Worm (Caenorhabditis elegans) whole organism, L2 larva: ENCODE measurements around the gene degt-1.
A peak's percentile ranks its signal among the peaks of the same experiment; 100 is the strongest.

ENCODE experiments used
- C34F6.9 ChIP-seq: fragments of 150-350 bp; optimal IDR thresholded peaks from 2 replicates; lab custom pipeline; 2014; ENCODE audit warnings: missing biosample characterization, missing genetic modification characterization
- F13H6.1 ChIP-seq: sonication (generic microtip); optimal IDR thresholded peaks from 2 replicates; lab custom pipeline; 2016; ENCODE audit warnings: missing genetic modification characterization, missing compliant biosample characterization
- ZK546.5 ChIP-seq: sonication (generic microtip); optimal IDR thresholded peaks from 2 replicates; lab custom pipeline; 2017; ENCODE audit warnings: missing biosample characterization, missing genetic modification characterization
- aly-2 ChIP-seq: fragments of 150-350 bp; optimal IDR thresholded peaks from 2 replicates; lab custom pipeline; 2014; ENCODE audit warnings: missing biosample characterization, missing genetic modification characterization
- blmp-1 ChIP-seq: sonication (generic microtip); optimal IDR thresholded peaks from 2 replicates; lab custom pipeline; 2017; ENCODE audit warnings: missing genetic modification characterization, mild to moderate bottlenecking, missing compliant biosample characterization, antibody characterized with exemption, moderate library complexity; ENCODE audit not compliant: insufficient read depth
- ceh-16 ChIP-seq: fragments of 150-350 bp; optimal IDR thresholded peaks from 2 replicates; lab custom pipeline; 2014; ENCODE audit warnings: missing biosample characterization, missing genetic modification characterization
- ceh-82 ChIP-seq: fragments of 150-350 bp; optimal IDR thresholded peaks from 2 replicates; lab custom pipeline; 2014; ENCODE audit warnings: missing biosample characterization, missing genetic modification characterization
- crh-2 ChIP-seq: sonication (generic microtip); optimal IDR thresholded peaks from 2 replicates; lab custom pipeline; 2017; ENCODE audit warnings: missing biosample characterization, missing genetic modification characterization
- dmd-4 ChIP-seq: sonication (generic microtip); optimal IDR thresholded peaks from 2 replicates; lab custom pipeline; 2017; ENCODE audit warnings: missing biosample characterization, missing genetic modification characterization
- egl-27 ChIP-seq: sonication (generic microtip); optimal IDR thresholded peaks from 3 replicates; lab custom pipeline; 2017; ENCODE audit warnings: missing biosample characterization, missing genetic modification reagents, missing genetic modification characterization
- elt-1 ChIP-seq: fragments of 150-350 bp; optimal IDR thresholded peaks from 2 replicates; lab custom pipeline; 2014; ENCODE audit warnings: missing biosample characterization, missing genetic modification characterization
- fos-1 ChIP-seq: fragments of 150-350 bp; optimal IDR thresholded peaks from 2 replicates; lab custom pipeline; 2014; ENCODE audit warnings: missing biosample characterization, missing genetic modification characterization
- lin-13 ChIP-seq: fragments of 150-350 bp; optimal IDR thresholded peaks from 2 replicates; lab custom pipeline; 2014; ENCODE audit warnings: missing biosample characterization, missing genetic modification reagents, missing genetic modification characterization
- lsy-2 ChIP-seq, 2 experiments: fragments of 150-350 bp in 1 of 2; sonication (generic microtip) in 1 of 2; optimal IDR thresholded peaks; 2 replicates each; lab custom pipeline; 2014 to 2017; ENCODE audit warnings: missing biosample characterization in 2 of 2, missing genetic modification characterization in 2 of 2
- mab-5 ChIP-seq: fragments of 150-350 bp; optimal IDR thresholded peaks from 2 replicates; lab custom pipeline; 2014; ENCODE audit warnings: missing biosample characterization, missing genetic modification characterization
- mbf-1 ChIP-seq: sonication (generic microtip); optimal IDR thresholded peaks from 2 replicates; lab custom pipeline; 2017; ENCODE audit warnings: missing biosample characterization, missing genetic modification characterization
- nhr-10 ChIP-seq: sonication (generic microtip); optimal IDR thresholded peaks from 2 replicates; lab custom pipeline; 2017; ENCODE audit warnings: missing biosample characterization, missing genetic modification characterization
- nhr-12 ChIP-seq: fragments of 150-350 bp; optimal IDR thresholded peaks from 2 replicates; lab custom pipeline; 2014; ENCODE audit warnings: missing biosample characterization, missing genetic modification characterization
- nhr-21 ChIP-seq: fragments of 150-350 bp; optimal IDR thresholded peaks from 2 replicates; lab custom pipeline; 2014; ENCODE audit warnings: missing biosample characterization, missing genetic modification characterization
- nhr-23 ChIP-seq: fragments of 150-350 bp; optimal IDR thresholded peaks from 2 replicates; lab custom pipeline; 2014; ENCODE audit warnings: missing biosample characterization, missing genetic modification reagents, missing genetic modification characterization
- nhr-25 ChIP-seq: fragments of 150-350 bp; sonication (generic microtip); optimal IDR thresholded peaks from 3 replicates; lab custom pipeline; 2014; ENCODE audit warnings: missing biosample characterization, missing genetic modification characterization
- nhr-6 ChIP-seq: fragments of 150-350 bp; optimal IDR thresholded peaks from 2 replicates; lab custom pipeline; 2014; ENCODE audit warnings: missing biosample characterization, missing genetic modification characterization
- nhr-77 ChIP-seq: fragments of 150-350 bp; optimal IDR thresholded peaks from 2 replicates; lab custom pipeline; 2014; ENCODE audit warnings: missing biosample characterization, missing genetic modification characterization
- skn-1 ChIP-seq: sonication (generic microtip); optimal IDR thresholded peaks from 2 replicates; lab custom pipeline; 2017; ENCODE audit warnings: missing biosample characterization, missing genetic modification characterization
- sma-3 ChIP-seq: sonication (generic microtip); optimal IDR thresholded peaks from 2 replicates; lab custom pipeline; 2016; ENCODE audit warnings: missing genetic modification reagents, missing genetic modification characterization, missing compliant biosample characterization
- sma-9 ChIP-seq, 2 experiments: fragments of 150-350 bp in 1 of 2; sonication (generic microtip) in 1 of 2; optimal IDR thresholded peaks; 2 replicates each; lab custom pipeline; 2014 to 2016; ENCODE audit warnings: missing genetic modification characterization in 2 of 2, mild to moderate bottlenecking in 1 of 2, missing biosample characterization in 1 of 2, missing compliant biosample characterization in 1 of 2, missing genetic modification reagents in 1 of 2, moderate library complexity in 1 of 2
- unc-39 ChIP-seq: fragments of 150-350 bp; optimal IDR thresholded peaks from 2 replicates; lab custom pipeline; 2014; ENCODE audit warnings: missing biosample characterization, missing genetic modification characterization
- unc-62 ChIP-seq: fragments of 150-350 bp; optimal IDR thresholded peaks from 2 replicates; lab custom pipeline; 2014; ENCODE audit warnings: missing biosample characterization, missing genetic modification reagents, missing genetic modification characterization
- zag-1 ChIP-seq: fragments of 150-350 bp; optimal IDR thresholded peaks from 2 replicates; lab custom pipeline; 2014; ENCODE audit warnings: missing biosample characterization, missing genetic modification characterization
- ztf-4 ChIP-seq: fragments of 150-350 bp; optimal IDR thresholded peaks from 2 replicates; lab custom pipeline; 2014; ENCODE audit warnings: missing biosample characterization, missing genetic modification characterization

The degt-1 gene

ce11 chrV:10539114-10539513, 1.0 kb upstream of the degt-1 start, which contains the start of gene F25D1.8:
TSS of gene F25D1.8 (plus strand) at chrV:10539414.
- no peak for TF ChIP-seq nhr-6
- TF ChIP-seq blmp-1 (tag; lab: Kevin White, UChicago), result no peak
- TF ChIP-seq nhr-25 (tag; lab: Kevin White, UChicago), result no peak
- no peak for TF ChIP-seq ceh-16 (tag; lab: Kevin White, UChicago)
- TF ChIP-seq unc-62 (GFP tag; lab: Kevin White, UChicago), result no peak

- TF ChIP-seq sma-9 (GFP tag; optimal IDR thresholded peaks at IDR 0.05; lab: Kevin White, UChicago) (peak; percentile 59), sma-9 (tag; optimal IDR thresholded peaks at IDR 0.05; lab: Kevin White, UChicago) (no peak), fos-1 (peak; percentile 41), nhr-77 (tag; lab: Kevin White, UChicago) (peak; percentile 27), blmp-1 (tag; lab: Kevin White, UChicago) (no peak), C34F6.9 (no peak), crh-2 (peak; percentile 24)
Observed at ce11 chrV:10546749-10547148, 6.6 kb downstream of the degt-1 start, which contains the start of gene F25D1.5. TSS of gene F25D1.5 (minus strand) at chrV:10546783.

DNA sequence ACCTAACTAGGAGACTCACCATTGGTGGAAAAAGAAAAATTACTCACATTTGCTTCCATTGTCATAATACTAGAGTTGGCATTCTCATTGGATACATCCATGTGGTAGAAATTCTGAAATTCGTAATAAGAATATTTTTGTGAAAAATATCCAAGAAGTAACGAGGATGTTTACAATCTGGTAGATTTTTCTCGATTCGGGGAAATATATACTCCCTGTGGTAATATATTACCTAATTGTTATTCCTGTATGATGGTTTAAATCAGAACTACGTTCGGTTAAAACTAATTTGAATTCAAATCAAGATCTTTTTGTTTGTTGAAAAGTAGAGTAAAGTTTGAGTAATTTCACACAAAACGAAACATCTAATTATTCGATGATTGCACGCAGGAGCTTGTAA, 8.9 kb downstream of the degt-1 start, which contains the start of gene srd-34:
Gene srd-34, minus strand, starts transcription at position 101 of the 400 bp plus-strand sequence.
- no peak for TF ChIP-seq sma-3 (GFP tag; lab: Kevin White, UChicago)
- no peak for TF ChIP-seq nhr-12 (tag; lab: Kevin White, UChicago)
- no peak for TF ChIP-seq lsy-2 (tag; optimal IDR thresholded peaks at IDR 0.05; lab: Kevin White, UChicago)
- no peak for TF ChIP-seq nhr-10 (tag; lab: Kevin White, UChicago)
- TF ChIP-seq mab-5 (tag; lab: Kevin White, UChicago), result no peak
- no peak for TF ChIP-seq nhr-21 (tag; lab: Kevin White, UChicago)
- no peak for TF ChIP-seq unc-39 (tag; lab: Kevin White, UChicago)
- no peak for TF ChIP-seq ZK546.5 (tag; lab: Kevin White, UChicago)
- no peak for TF ChIP-seq ceh-82
- TF ChIP-seq fos-1, result no peak
- no peak for TF ChIP-seq ceh-16 (tag; lab: Kevin White, UChicago)
- no peak for TF ChIP-seq dmd-4 (tag; lab: Kevin White, UChicago)

- TF ChIP-seq zag-1 (tag; lab: Kevin White, UChicago) (no peak), mab-5 (tag; lab: Kevin White, UChicago) (no peak), nhr-23 (tag; lab: Kevin White, UChicago) (no peak), lin-13 (GFP tag; lab: Kevin White, UChicago) (no peak), ztf-4 (tag; lab: Kevin White, UChicago) (no peak), nhr-6 (no peak), blmp-1 (tag; lab: Kevin White, UChicago) (no peak), C34F6.9 (no peak), egl-27 (no peak), mbf-1 (tag; lab: Kevin White, UChicago) (no peak), ceh-16 (tag; lab: Kevin White, UChicago) (no peak), skn-1 (no peak), dmd-4 (tag; lab: Kevin White, UChicago) (no peak), F13H6.1 (tag; lab: Kevin White, UChicago) (no peak)
Observed at ce11 chrV:10549717-10550116, 9.6 kb downstream of the degt-1 start, which contains the start of gene F32G8.2. TSS of gene F32G8.2 (plus strand) at chrV:10550017.

- TF ChIP-seq elt-1 (tag; lab: Kevin White, UChicago), result no peak
- no peak for TF ChIP-seq dmd-4 (tag; lab: Kevin White, UChicago)
- TF ChIP-seq unc-39 (tag; lab: Kevin White, UChicago), result no peak
- no peak for TF ChIP-seq nhr-6
- TF ChIP-seq ceh-16 (tag; lab: Kevin White, UChicago), result no peak
- TF ChIP-seq nhr-25 (tag; lab: Kevin White, UChicago), result no peak
Observed at ce11 chrV:10555239-10555638, 15.1 kb downstream of the degt-1 start, which contains the start of gene F32G8.3. TSS of gene F32G8.3 (minus strand) at chrV:10555339.

DNA sequence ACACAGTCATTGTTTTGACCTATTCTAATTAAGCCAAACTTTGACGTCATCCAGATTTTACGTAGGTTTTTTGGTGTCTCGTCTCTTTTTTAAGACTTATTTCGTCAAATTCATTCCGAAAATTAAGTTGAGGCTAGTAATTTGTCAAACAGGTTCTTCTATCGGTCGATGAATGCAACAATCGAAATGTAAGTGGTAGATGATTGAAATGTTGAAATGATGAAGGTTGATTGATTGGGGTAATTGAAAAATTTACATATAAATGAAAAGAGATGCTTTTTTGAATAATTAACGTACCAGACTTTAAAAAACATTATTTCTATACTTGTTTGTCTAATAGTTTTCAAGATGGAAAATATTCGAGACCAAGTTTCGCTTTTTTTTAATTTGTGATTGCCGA, 16.2 kb downstream of the degt-1 start:
- TF ChIP-seq sma-3 (GFP tag; lab: Kevin White, UChicago) (peak; percentile 54), aly-2 (tag; lab: Kevin White, UChicago) (no peak)
